Fruit fly (Drosophila melanogaster) whole organism, pupa: ENCODE measurements around the gene CG9801.

Source experiments
- CG10348 ChIP-seq: fragments of 200-800 bp; sonication (Bioruptor generic); IDR thresholded peaks from 2 replicates; pipeline ENCODE4 v1.3.6; 2022; ENCODE audit warnings: missing biosample characterization, missing genetic modification characterization
- CG12605 ChIP-seq: fragments of 200-800 bp; sonication (Bioruptor generic); IDR thresholded peaks from 2 replicates; pipeline ENCODE4 v1.3.6; 2022; ENCODE audit warnings: missing biosample characterization, missing genetic modification characterization
- CG17806 ChIP-seq: fragments of 200-800 bp; sonication (Bioruptor generic); optimal IDR thresholded peaks from 2 replicates; lab custom pipeline; 2018; ENCODE audit warnings: missing biosample characterization, mild to moderate bottlenecking, missing genetic modification characterization, moderate library complexity
- CG32121 ChIP-seq: fragments of 200-800 bp; sonication (Bioruptor generic); IDR thresholded peaks from 2 replicates; pipeline ENCODE4 v1.3.6; 2022; ENCODE audit warnings: missing biosample characterization, missing genetic modification characterization
- CG34367 ChIP-seq: fragments of 200-800 bp; sonication (Bioruptor generic); optimal IDR thresholded peaks from 2 replicates; lab custom pipeline; 2018; ENCODE audit warnings: missing biosample characterization, mild to moderate bottlenecking, missing genetic modification characterization
- CG4496 ChIP-seq: fragments of 200-800 bp; sonication (Bioruptor generic); IDR thresholded peaks from 3 replicates; pipeline ENCODE4 v1.3.6; 2022; ENCODE audit warnings: missing biosample characterization, missing genetic modification characterization
- CG8159 ChIP-seq: fragments of 200-800 bp; sonication (Bioruptor generic); optimal IDR thresholded peaks from 3 replicates; lab custom pipeline; 2018; ENCODE audit warnings: missing biosample characterization, mild to moderate bottlenecking, missing genetic modification characterization, moderate library complexity
- CG8301 ChIP-seq: fragments of 200-800 bp; sonication (Bioruptor generic); optimal IDR thresholded peaks from 2 replicates; lab custom pipeline; 2018; ENCODE audit warnings: missing biosample characterization, mild to moderate bottlenecking, missing genetic modification characterization
- D1 ChIP-seq: fragments of 200-800 bp; sonication (Bioruptor generic); optimal IDR thresholded peaks from 2 replicates; lab custom pipeline; 2018; ENCODE audit warnings: missing biosample characterization, mild to moderate bottlenecking, missing genetic modification characterization, moderate library complexity
- EcR ChIP-seq: fragments of 200-800 bp; sonication (Bioruptor generic); optimal IDR thresholded peaks from 3 replicates; lab custom pipeline; 2019; ENCODE audit warnings: missing biosample characterization, missing genetic modification characterization, mild to moderate bottlenecking, moderate library complexity, missing genetic modification reagents
- Ets98B ChIP-seq: fragments of 200-800 bp; sonication (Bioruptor generic); IDR thresholded peaks from 2 replicates; pipeline ENCODE4 v1.3.6; 2022; ENCODE audit warnings: missing biosample characterization, missing genetic modification characterization
- Pif1A ChIP-seq: fragments of 200-800 bp; sonication (Bioruptor generic); optimal IDR thresholded peaks from 3 replicates; lab custom pipeline; 2016; ENCODE audit warnings: missing biosample characterization, missing genetic modification characterization
- Snoo ChIP-seq: fragments of 200-800 bp; sonication (Bioruptor generic); optimal IDR thresholded peaks from 3 replicates; lab custom pipeline; 2017; ENCODE audit warnings: missing biosample characterization, mild to moderate bottlenecking, missing genetic modification characterization, inconsistent platforms
- rn ChIP-seq: fragments of 200-800 bp; sonication (Bioruptor generic); IDR thresholded peaks from 2 replicates; pipeline ENCODE4 v1.3.6; 2022; ENCODE audit warnings: missing biosample characterization, missing genetic modification characterization

DNA sequence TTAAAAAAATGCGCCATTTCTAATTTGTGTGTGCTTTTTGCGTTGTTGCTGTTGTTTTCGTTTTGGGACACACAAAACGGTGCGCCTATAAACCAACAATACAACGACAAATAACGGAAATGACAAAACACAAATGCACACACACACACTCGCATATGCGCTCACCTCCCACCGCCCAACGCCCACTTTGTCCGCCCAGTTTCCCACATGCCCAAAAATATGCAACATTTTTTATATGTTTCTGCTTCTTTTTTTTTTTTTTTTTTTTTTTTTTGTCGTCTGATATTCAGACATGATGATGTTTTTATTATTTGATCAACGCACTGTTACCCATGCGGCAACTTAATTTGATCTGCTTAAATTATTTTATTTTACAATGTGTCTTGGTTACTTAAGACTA, 40.3 kb downstream of the CG9801 start:
- TF ChIP-seq EcR (GFP tag; lab: Kevin White, UChicago) (no peak), CG12605 (GFP tag; lab: Robert Waterston, UW) (no peak), CG34367 (no peak), rn (GFP tag; lab: Robert Waterston, UW) (no peak), Snoo (tag; lab: Kevin White, UChicago) (no peak), CG4496 (no peak; the same call in 2 of the 3 replicates), CG10348 (no peak), Ets98B (GFP tag; lab: Robert Waterston, UW) (no peak), CG8301 (tag; lab: Kevin White, UChicago) (no peak), CG32121 (no peak), D1 (tag; lab: Kevin White, UChicago) (no peak), CG17806 (tag; lab: Kevin White, UChicago) (no peak), Pif1A (GFP tag; lab: Kevin White, UChicago) (no peak), CG8159 (peak; percentile 12)
